Worm (Caenorhabditis elegans): ENCODE results near the gene F21C10.1.

Gene F21C10.1

ce11 chrV:9132043-9132442, at the start of gene F21C10.1:
TSS of gene F21C10.1 (plus strand) at chrV:9132343.
- TF ChIP-seq C38D4.7 (GFP tag; optimal IDR thresholded peaks at IDR 0.05) = no peak
- no peak for TF ChIP-seq sdc-2 (tag; optimal IDR thresholded peaks at IDR 0.05)
- TF ChIP-seq pha-2 (tag; optimal IDR thresholded peaks at IDR 0.05) = no peak
- no peak for TF ChIP-seq Y22D7AL.16 (tag; optimal IDR thresholded peaks at IDR 0.05)
- no peak for TF ChIP-seq unc-3 (GFP tag; conservative IDR thresholded peaks at IDR 0.05)
- no peak for TF ChIP-seq unc-3 (tag; optimal IDR thresholded peaks at IDR 0.05)
- TF ChIP-seq ets-4 (tag; optimal IDR thresholded peaks at IDR 0.05) = no peak
- TF ChIP-seq eyg-1 (tag; optimal IDR thresholded peaks at IDR 0.05) = no peak
- no peak for TF ChIP-seq ref-2 (tag; optimal IDR thresholded peaks at IDR 0.05)
- no peak for TF ChIP-seq F13H6.1 (tag; optimal IDR thresholded peaks at IDR 0.05)
- TF ChIP-seq K02D7.2 (tag; optimal IDR thresholded peaks at IDR 0.05) = no peak
- TF ChIP-seq syd-9 (tag; optimal IDR thresholded peaks at IDR 0.05) = no peak
- TF ChIP-seq ttx-3 (tag; optimal IDR thresholded peaks at IDR 0.05) = no peak
- TF ChIP-seq ama-1 (optimal IDR thresholded peaks at IDR 0.05) = no peak
- no peak for TF ChIP-seq ceh-9 (tag; optimal IDR thresholded peaks at IDR 0.05)
- no peak for TF ChIP-seq pax-1 (tag; optimal IDR thresholded peaks at IDR 0.05)

ce11 chrV:9082350-9082749, 49.8 kb upstream of the F21C10.1 start:
- TF ChIP-seq ztf-16 (tag; optimal IDR thresholded peaks at IDR 0.05) (no peak), unc-55 (GFP tag; optimal IDR thresholded peaks at IDR 0.05) (no peak), ceh-14 (tag; optimal IDR thresholded peaks at IDR 0.05) (no peak), hlh-15 (tag; optimal IDR thresholded peaks at IDR 0.05) (no peak)

ce11 chrV:9084252-9084651, 47.9 kb upstream of the F21C10.1 start:
- no peak for TF ChIP-seq ceh-22 (tag; optimal IDR thresholded peaks at IDR 0.05)
- TF ChIP-seq ceh-6 (GFP tag; optimal IDR thresholded peaks at IDR 0.05) = no peak
- no peak for TF ChIP-seq elt-4 (tag; optimal IDR thresholded peaks at IDR 0.05)
- TF ChIP-seq mec-3 (tag; optimal IDR thresholded peaks at IDR 0.05; ENCODE audit: borderline replicate concordance) = no peak

- TF ChIP-seq unc-55 (GFP tag; optimal IDR thresholded peaks at IDR 0.05) = no peak
- no peak for TF ChIP-seq hlh-8 (tag; optimal IDR thresholded peaks at IDR 0.05)
- TF ChIP-seq ceh-9 (tag; optimal IDR thresholded peaks at IDR 0.05) = no peak
- TF ChIP-seq lin-11 (tag; optimal IDR thresholded peaks at IDR 0.05) = no peak
Observed at ce11 chrV:9085845-9086244, 46.3 kb upstream of the F21C10.1 start.

- TF ChIP-seq ama-1 (optimal IDR thresholded peaks at IDR 0.05) (peak; percentile 69), unc-42 (tag; optimal IDR thresholded peaks at IDR 0.05) (no peak), ceh-30 (tag; optimal IDR thresholded peaks at IDR 0.05) (peak; percentile 97), ceh-24 (tag; optimal IDR thresholded peaks at IDR 0.05) (peak; percentile 1), T23F11.4 (GFP tag; optimal IDR thresholded peaks at IDR 0.05) (peak; percentile 59), gmeb-2 (tag; optimal IDR thresholded peaks at IDR 0.05) (peak; percentile 13), rnt-1 (tag; optimal IDR thresholded peaks at IDR 0.05) (peak; percentile 14), sox-4 (tag; optimal IDR thresholded peaks at IDR 0.05) (no peak), C08G9.2 (tag; optimal IDR thresholded peaks at IDR 0.05) (no peak)
Observed at ce11 chrV:9088758-9089157, 43.4 kb upstream of the F21C10.1 start.

Data from whole organism, late embryonic.